Worm (Caenorhabditis elegans) whole organism, L2 larva: Measurements from ENCODE around the gene nhr-196.

Experiments used
- ceh-16 ChIP-seq: fragments of 150-350 bp; optimal IDR thresholded peaks from 2 replicates; lab custom pipeline; 2014; ENCODE audit warnings: missing biosample characterization, missing genetic modification characterization
- dmd-4 ChIP-seq: sonication (generic microtip); optimal IDR thresholded peaks from 2 replicates; lab custom pipeline; 2017; ENCODE audit warnings: missing biosample characterization, missing genetic modification characterization
- mdl-1 ChIP-seq, 2 experiments: fragments of 150-350 bp in 1 of 2; sonication (generic microtip) in 1 of 2; optimal IDR thresholded peaks; 2 replicates each; lab custom pipeline; 2017; ENCODE audit warnings: missing biosample characterization in 2 of 2, missing genetic modification characterization in 2 of 2
- nhr-25 ChIP-seq: fragments of 150-350 bp; sonication (generic microtip); optimal IDR thresholded peaks from 3 replicates; lab custom pipeline; 2014; ENCODE audit warnings: missing biosample characterization, missing genetic modification characterization
- snpc-4 ChIP-seq: fragments of 150-350 bp; optimal IDR thresholded peaks from 2 replicates; lab custom pipeline; 2014; ENCODE audit warnings: missing biosample characterization, missing genetic modification characterization
- ztf-4 ChIP-seq: fragments of 150-350 bp; optimal IDR thresholded peaks from 2 replicates; lab custom pipeline; 2014; ENCODE audit warnings: missing biosample characterization, missing genetic modification characterization

DNA sequence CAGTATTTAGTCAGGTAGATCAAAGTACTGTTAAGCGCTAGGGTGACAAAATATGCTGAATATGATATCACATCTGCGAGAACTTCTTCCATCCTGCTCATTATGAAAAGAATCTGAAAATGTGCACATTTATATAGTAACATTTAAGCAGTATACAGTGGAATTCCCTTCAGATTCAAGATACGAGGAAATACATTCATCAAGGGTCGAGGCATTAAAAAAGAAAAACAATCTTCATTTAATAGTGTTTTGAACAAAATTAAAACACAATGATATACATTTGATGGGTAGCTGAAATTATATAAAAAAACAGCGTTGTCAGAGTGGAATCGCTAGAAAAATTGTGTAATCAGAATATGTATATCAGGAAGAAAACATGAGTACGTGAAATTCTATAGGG, 50.2 kb downstream of the nhr-196 start, which contains the start of gene str-27:
- no peak for TF ChIP-seq mdl-1 (tag; optimal IDR thresholded peaks at IDR 0.05; lab: Kevin White, UChicago)
- TF ChIP-seq nhr-25: no peak
- no peak for TF ChIP-seq ztf-4
- no peak for TF ChIP-seq ceh-16
- no peak for TF ChIP-seq dmd-4 (tag; lab: Kevin White, UChicago)
- no peak for TF ChIP-seq snpc-4
